Fruit fly (Drosophila melanogaster) whole organism, embryonic: Measurements from ENCODE around the gene TotZ.
A peak's percentile ranks its signal among the peaks of the same experiment; 100 is the strongest.

ENCODE experiments used
- Adf1 ChIP-seq: fragments of 200-800 bp; sonication (Bioruptor generic); IDR thresholded peaks from 2 replicates; pipeline ENCODE4 v1.3.6; 2022; ENCODE audit warnings: missing biosample characterization, missing genetic modification characterization
- Atf3 ChIP-seq: fragments of 200-800 bp; sonication (Bioruptor generic); optimal IDR thresholded peaks from 3 replicates; lab custom pipeline; 2016; ENCODE audit warnings: missing biosample characterization, missing genetic modification characterization
- Awh ChIP-seq: fragments of 200-800 bp; sonication (Bioruptor generic); IDR thresholded peaks from 2 replicates; pipeline ENCODE4, ENCODE4 v1.3.6; 2022; ENCODE audit warnings: missing biosample characterization, missing genetic modification characterization
- CG11247 ChIP-seq: fragments of 200-800 bp; sonication (Bioruptor generic); IDR thresholded peaks from 2 replicates; pipeline ENCODE4 v1.3.6; 2022; ENCODE audit warnings: missing biosample characterization, missing genetic modification characterization
- CG11696 ChIP-seq: fragments of 200-800 bp; sonication (Bioruptor generic); IDR thresholded peaks from 2 replicates; pipeline ENCODE4 v1.3.6; 2022; ENCODE audit warnings: missing biosample characterization, missing genetic modification characterization
- CG12155 ChIP-seq: fragments of 200-800 bp; sonication (Bioruptor generic); optimal IDR thresholded peaks from 3 replicates; lab custom pipeline; 2016; ENCODE audit warnings: missing biosample characterization, missing genetic modification characterization
- CG13296 ChIP-seq: fragments of 200-800 bp; sonication (Bioruptor generic); optimal IDR thresholded peaks from 3 replicates; lab custom pipeline; 2018; ENCODE audit warnings: missing biosample characterization, mild to moderate bottlenecking, missing genetic modification characterization
- CG13624 ChIP-seq: fragments of 200-800 bp; sonication (Bioruptor generic); optimal IDR thresholded peaks from 2 replicates; lab custom pipeline; 2016; ENCODE audit warnings: missing biosample characterization, missing genetic modification characterization
- CG14667 ChIP-seq: fragments of 200-800 bp; sonication (Bioruptor generic); IDR thresholded peaks from 2 replicates; pipeline ENCODE4 v1.3.6; 2022; ENCODE audit warnings: missing biosample characterization, missing genetic modification characterization
- CG30020 ChIP-seq: fragments of 200-800 bp; optimal IDR thresholded peaks from 2 replicates; lab custom pipeline; 2019; ENCODE audit warnings: missing biosample characterization, mild to moderate bottlenecking, missing genetic modification characterization, moderate library complexity
- CG34224 ChIP-seq: fragments of 200-800 bp; sonication (Bioruptor generic); IDR thresholded peaks from 3 replicates; pipeline ENCODE4 v1.3.6; 2022; ENCODE audit warnings: missing biosample characterization, missing genetic modification characterization; ENCODE audit not compliant: partially characterized antibody
- CG4360 ChIP-seq: fragments of 200-800 bp; sonication (Bioruptor generic); IDR thresholded peaks from 2 replicates; pipeline ENCODE4 v1.3.6; 2022; ENCODE audit warnings: missing biosample characterization, missing genetic modification characterization
- CG43689 ChIP-seq: fragments of 200-800 bp; sonication (Bioruptor generic); IDR thresholded peaks from 2 replicates; pipeline ENCODE4 v1.3.6; 2022; ENCODE audit warnings: missing biosample characterization, missing genetic modification characterization
- CG6175 ChIP-seq: fragments of 200-800 bp; sonication (Bioruptor generic); IDR thresholded peaks from 3 replicates; pipeline ENCODE4 v1.3.6; 2022; ENCODE audit warnings: missing biosample characterization, missing genetic modification characterization
- CG6272 ChIP-seq: fragments of 200-800 bp; sonication (Bioruptor generic); IDR thresholded peaks from 2 replicates; pipeline ENCODE4 v1.3.6; 2022; ENCODE audit warnings: missing biosample characterization, missing genetic modification characterization
- CG6765 ChIP-seq: fragments of 200-800 bp; sonication (Bioruptor generic); optimal IDR thresholded peaks from 3 replicates; lab custom pipeline; 2017; ENCODE audit warnings: missing biosample characterization, mild to moderate bottlenecking, missing genetic modification characterization
- CG8290 ChIP-seq, 3 experiments: fragments of 200-800 bp; sonication (Bioruptor generic); optimal IDR thresholded peaks; 2 replicates each; lab custom pipeline; 2016 to 2019; ENCODE audit warnings: missing biosample characterization in 3 of 3, missing genetic modification characterization in 3 of 3, mild to moderate bottlenecking in 2 of 3, moderate library complexity in 1 of 3
- CG9932 ChIP-seq: fragments of 200-800 bp; sonication (Bioruptor generic); IDR thresholded peaks from 2 replicates; pipeline ENCODE4 v1.3.6; 2022; ENCODE audit warnings: missing biosample characterization, missing genetic modification characterization
- CoRest ChIP-seq: fragments of 200-800 bp; sonication (Bioruptor generic); optimal IDR thresholded peaks from 3 replicates; lab custom pipeline; 2018; ENCODE audit warnings: missing biosample characterization, mild to moderate bottlenecking, missing genetic modification characterization, moderate library complexity
- Deaf1 ChIP-seq: fragments of 200-800 bp; optimal IDR thresholded peaks from 3 replicates; lab custom pipeline; 2019; ENCODE audit warnings: missing biosample characterization, mild to moderate bottlenecking, missing genetic modification characterization, moderate library complexity
- Dip3 ChIP-seq: fragments of 200-800 bp; sonication (Bioruptor generic); optimal IDR thresholded peaks from 3 replicates; lab custom pipeline; 2016; ENCODE audit warnings: missing biosample characterization, missing genetic modification characterization
- HLHmδ ChIP-seq: fragments of 200-800 bp; sonication (Bioruptor generic); optimal IDR thresholded peaks from 2 replicates; lab custom pipeline; 2018; ENCODE audit warnings: missing biosample characterization, mild to moderate bottlenecking, missing genetic modification characterization, moderate library complexity
- HmgD ChIP-seq: fragments of 200-800 bp; sonication (Bioruptor generic); optimal IDR thresholded peaks from 3 replicates; lab custom pipeline; 2016; ENCODE audit warnings: missing biosample characterization, missing genetic modification characterization
- Lpt ChIP-seq: fragments of >200 bp; optimal IDR thresholded peaks from 2 replicates; lab custom pipeline; 2018; ENCODE audit warnings: missing biosample characterization, missing genetic modification characterization
- Myb ChIP-seq: fragments of 200-800 bp; sonication (Bioruptor generic); optimal IDR thresholded peaks from 2 replicates; lab custom pipeline; 2016; ENCODE audit warnings: missing biosample characterization, missing genetic modification characterization
- Oli ChIP-seq: fragments of 200-800 bp; sonication (Bioruptor generic); optimal IDR thresholded peaks from 2 replicates; lab custom pipeline; 2018; ENCODE audit warnings: missing biosample characterization, mild to moderate bottlenecking, missing genetic modification characterization, moderate library complexity
- Side ChIP-seq: fragments of 200-800 bp; sonication (Bioruptor generic); optimal IDR thresholded peaks from 2 replicates; lab custom pipeline; 2016; ENCODE audit warnings: missing biosample characterization, missing genetic modification characterization
- Sin3A ChIP-seq: fragments of >200 bp; optimal IDR thresholded peaks from 2 replicates; lab custom pipeline; 2018
- Trl ChIP-seq, 3 experiments: fragments of >200 bp in 2 of 3; fragments of 200-800 bp in 1 of 3; sonication (Bioruptor generic) in 1 of 3; optimal IDR thresholded peaks; 2 replicates in 1 of 3; 3 replicates in 2 of 3; lab custom pipeline; 2016 to 2017; ENCODE audit warnings: missing biosample characterization in 1 of 3, missing genetic modification characterization in 1 of 3
- ase ChIP-seq: fragments of 200-800 bp; sonication (Bioruptor generic); IDR thresholded peaks from 3 replicates; pipeline ENCODE4 v1.3.6; 2022; ENCODE audit warnings: missing biosample characterization, missing genetic modification characterization
- ato ChIP-seq: fragments of 200-800 bp; sonication (Bioruptor generic); IDR thresholded peaks from 2 replicates; pipeline ENCODE4 v1.3.6; 2022; ENCODE audit warnings: missing biosample characterization, missing genetic modification characterization; ENCODE audit not compliant: partially characterized antibody
- bab2 ChIP-seq: fragments of 200-800 bp; sonication (Bioruptor generic); optimal IDR thresholded peaks from 2 replicates; lab custom pipeline; 2016; ENCODE audit warnings: missing biosample characterization, missing genetic modification characterization
- bigmax ChIP-seq: fragments of 200-800 bp; sonication (Bioruptor generic); optimal IDR thresholded peaks from 2 replicates; lab custom pipeline; 2018; ENCODE audit warnings: missing biosample characterization, mild to moderate bottlenecking, missing genetic modification characterization
- cato ChIP-seq: fragments of 200-800 bp; sonication (Bioruptor generic); optimal IDR thresholded peaks from 2 replicates; lab custom pipeline; 2016; ENCODE audit warnings: missing biosample characterization, missing genetic modification characterization, borderline replicate concordance
- dimm ChIP-seq: fragments of 200-800 bp; sonication (Bioruptor generic); IDR thresholded peaks from 2 replicates; pipeline ENCODE4 v1.3.6; 2022; ENCODE audit warnings: missing biosample characterization, missing genetic modification characterization
- eve ChIP-seq, 2 experiments: fragments of >200 bp; optimal IDR thresholded peaks; 2 replicates each; lab custom pipeline; 2017; ENCODE audit warnings: missing biosample characterization in 2 of 2, missing genetic modification characterization in 2 of 2
- fru ChIP-seq: fragments of >200 bp; optimal IDR thresholded peaks from 2 replicates; lab custom pipeline; 2017
- lola ChIP-seq, 3 experiments: fragments of >200 bp in 2 of 3; fragments of 200-800 bp in 1 of 3; sonication (Bioruptor generic) in 1 of 3; optimal IDR thresholded peaks; 2 replicates each; lab custom pipeline; 2017 to 2019; ENCODE audit warnings: missing biosample characterization in 3 of 3, missing genetic modification characterization in 3 of 3, mild to moderate bottlenecking in 1 of 3, moderate library complexity in 1 of 3
- nau ChIP-seq: fragments of 200-800 bp; sonication (Bioruptor generic); optimal IDR thresholded peaks from 3 replicates; lab custom pipeline; 2017; ENCODE audit warnings: missing biosample characterization, mild to moderate bottlenecking, missing genetic modification characterization, missing genetic modification reagents
- pan ChIP-seq, 4 experiments: fragments of >200 bp in 3 of 4; fragments of 200-800 bp in 1 of 4; sonication (Bioruptor generic) in 1 of 4; optimal IDR thresholded peaks in 3 of 4; IDR thresholded peaks in 1 of 4; 2 replicates each; pipeline versions ENCODE4 v1.3.6 to Lab custom; 2017 to 2022; ENCODE audit warnings: missing biosample characterization in 2 of 4, missing genetic modification characterization in 2 of 4, mixed read lengths in 1 of 4
- pnt ChIP-seq: fragments of 200-800 bp; sonication (Bioruptor generic); optimal IDR thresholded peaks from 3 replicates; lab custom pipeline; 2016; ENCODE audit warnings: missing biosample characterization, missing genetic modification characterization
- psq ChIP-seq: fragments of 200-800 bp; sonication (Bioruptor generic); optimal IDR thresholded peaks from 2 replicates; lab custom pipeline; 2017; ENCODE audit warnings: missing biosample characterization, missing genetic modification characterization
- pum ChIP-seq: fragments of 200-800 bp; sonication (Bioruptor generic); optimal IDR thresholded peaks from 2 replicates; lab custom pipeline; 2016; ENCODE audit warnings: missing biosample characterization, missing genetic modification characterization
- ro ChIP-seq: fragments of 200-800 bp; sonication (Bioruptor generic); IDR thresholded peaks from 2 replicates; pipeline ENCODE4 v1.3.6; 2022; ENCODE audit warnings: missing biosample characterization, missing genetic modification characterization
- schlank ChIP-seq: fragments of 200-800 bp; sonication (Bioruptor generic); optimal IDR thresholded peaks from 2 replicates; lab custom pipeline; 2018; ENCODE audit warnings: missing biosample characterization, mild to moderate bottlenecking, missing genetic modification characterization
- seq ChIP-seq: fragments of 200-800 bp; sonication (Bioruptor generic); IDR thresholded peaks from 2 replicates; pipeline ENCODE4 v1.3.6; 2022; ENCODE audit warnings: missing biosample characterization, missing genetic modification characterization
- sima ChIP-seq: fragments of 200-800 bp; sonication (Bioruptor generic); optimal IDR thresholded peaks from 2 replicates; lab custom pipeline; 2016; ENCODE audit warnings: missing biosample characterization, missing genetic modification characterization
- trh ChIP-seq: fragments of 200-800 bp; sonication (Bioruptor generic); optimal IDR thresholded peaks from 2 replicates; lab custom pipeline; 2016; ENCODE audit warnings: missing biosample characterization, missing genetic modification characterization
- zen2 ChIP-seq: fragments of 200-800 bp; sonication (Bioruptor generic); IDR thresholded peaks from 3 replicates; pipeline ENCODE4 v1.3.6; 2022; ENCODE audit warnings: missing biosample characterization, missing genetic modification characterization; ENCODE audit not compliant: partially characterized antibody
- zf30C ChIP-seq: fragments of 200-800 bp; sonication (Bioruptor generic); optimal IDR thresholded peaks from 3 replicates; lab custom pipeline; 2018; ENCODE audit warnings: missing biosample characterization, mild to moderate bottlenecking, missing genetic modification characterization
- zfh1 ChIP-seq: fragments of 200-800 bp; sonication (Bioruptor generic); IDR thresholded peaks from 3 replicates; pipeline ENCODE4 v1.3.6; 2022; ENCODE audit warnings: missing biosample characterization, missing genetic modification characterization

The TotZ gene

DNA sequence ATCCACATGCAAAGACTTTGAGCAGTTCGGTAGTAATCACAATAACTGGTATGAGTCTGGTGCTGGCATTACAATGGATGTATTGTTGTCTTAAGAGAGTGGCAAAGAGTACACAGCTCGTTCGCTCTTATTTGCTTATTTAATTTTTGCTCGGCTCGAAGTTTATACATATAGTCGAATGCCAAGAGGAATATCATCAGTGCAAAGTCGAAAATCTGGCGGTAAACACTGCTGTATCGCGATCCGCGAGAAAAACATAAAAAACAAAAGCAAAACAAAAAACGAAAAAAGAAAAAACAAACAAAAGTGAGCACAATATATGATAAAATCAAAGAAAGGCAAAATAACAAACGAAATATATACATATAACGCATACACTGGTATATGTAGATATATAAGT is 36.6 kb downstream of the TotZ start, which contains the start of gene hdly (continued):
- TF ChIP-seq CG6175 (no peak), Deaf1 (peak; percentile 42), CG4360 (GFP tag; lab: Robert Waterston, UW) (no peak), HLHmδ (GFP tag; lab: Kevin White, UChicago) (no peak), trh (GFP tag; lab: Kevin White, UChicago) (no peak), bab2 (GFP tag; lab: Kevin White, UChicago) (no peak), Adf1 (GFP tag; lab: Robert Waterston, UW) (no peak; the same call in 1 of the 2 replicates), pan (optimal IDR thresholded peaks at IDR 0.05; lab: Kevin White, UChicago) (no peak), pan (GFP tag; optimal IDR thresholded peaks at IDR 0.05 in 1 of 2, IDR thresholded peaks at IDR 0.05 in 1 of 2) (no peak), Awh (0 out of 2 replicates have a peak, but pooled peaks have one; percentile 35), Atf3 (GFP tag; lab: Kevin White, UChicago) (no peak), zen2 (GFP tag; lab: Robert Waterston, UW) (no peak), zf30C (GFP tag; lab: Kevin White, UChicago) (no peak), Trl (optimal IDR thresholded peaks at IDR 0.05; lab: Kevin White, UChicago) (peak; percentile 19 to 71), Trl (GFP tag; optimal IDR thresholded peaks at IDR 0.05; lab: Kevin White, UChicago) (no peak), ro (GFP tag; lab: Robert Waterston, UW) (no peak), CG13296 (GFP tag; lab: Kevin White, UChicago) (peak; percentile 76), dimm (GFP tag; lab: Robert Waterston, UW) (no peak), schlank (peak; percentile 27), HmgD (GFP tag; lab: Kevin White, UChicago) (no peak), Lpt (GFP tag; lab: Kevin White, UChicago) (no peak), seq (0 out of 2 replicates have a peak, but pooled peaks have one; percentile 14), bigmax (GFP tag; lab: Kevin White, UChicago) (no peak), sima (GFP tag; lab: Kevin White, UChicago) (no peak), lola (GFP tag; optimal IDR thresholded peaks at IDR 0.05; lab: Kevin White, UChicago) (no peak), cato (GFP tag; lab: Kevin White, UChicago) (no peak), pum (GFP tag; lab: Kevin White, UChicago) (no peak), CG13624 (GFP tag; lab: Kevin White, UChicago) (no peak), pnt (GFP tag; lab: Kevin White, UChicago) (no peak), nau (GFP tag; lab: Kevin White, UChicago) (peak; percentile 24), Side (GFP tag; lab: Kevin White, UChicago) (no peak), CG6765 (GFP tag; lab: Kevin White, UChicago) (peak; percentile 24), CoRest (tag; lab: Kevin White, UChicago) (no peak), CG9932 (GFP tag; lab: Robert Waterston, UW) (no peak), psq (GFP tag; lab: Kevin White, UChicago) (no peak), CG30020 (no peak), Oli (tag; lab: Kevin White, UChicago) (no peak), ase (GFP tag; lab: Robert Waterston, UW) (no peak), fru (lab: Kevin White, UChicago) (no peak), CG12155 (no peak), CG43689 (no peak), Sin3A (lab: Kevin White, UChicago) (no peak), CG8290 (GFP tag; optimal IDR thresholded peaks at IDR 0.05; lab: Kevin White, UChicago) (no peak), CG8290 (tag; optimal IDR thresholded peaks at IDR 0.05; lab: Kevin White, UChicago) (peak in 1 of 2 experiments; percentile 56), ato (no peak), CG34224 (GFP tag; lab: Robert Waterston, UW) (peak; percentile 18; the same call in 1 of the 3 replicates), eve (GFP tag; optimal IDR thresholded peaks at IDR 0.05; lab: Kevin White, UChicago) (peak in 1 of 2 experiments; percentile 44), Myb (GFP tag; lab: Kevin White, UChicago) (no peak), CG6272 (GFP tag; lab: Robert Waterston, UW) (no peak), CG11247 (GFP tag; lab: Robert Waterston, UW) (no peak), CG11696 (GFP tag; lab: Robert Waterston, UW) (no peak), CG14667 (no peak), Dip3 (GFP tag; lab: Kevin White, UChicago) (no peak), zfh1 (GFP tag; lab: Robert Waterston, UW) (no peak)
